Worm (Caenorhabditis elegans): ENCODE measurements around the gene srd-38.

DNA sequence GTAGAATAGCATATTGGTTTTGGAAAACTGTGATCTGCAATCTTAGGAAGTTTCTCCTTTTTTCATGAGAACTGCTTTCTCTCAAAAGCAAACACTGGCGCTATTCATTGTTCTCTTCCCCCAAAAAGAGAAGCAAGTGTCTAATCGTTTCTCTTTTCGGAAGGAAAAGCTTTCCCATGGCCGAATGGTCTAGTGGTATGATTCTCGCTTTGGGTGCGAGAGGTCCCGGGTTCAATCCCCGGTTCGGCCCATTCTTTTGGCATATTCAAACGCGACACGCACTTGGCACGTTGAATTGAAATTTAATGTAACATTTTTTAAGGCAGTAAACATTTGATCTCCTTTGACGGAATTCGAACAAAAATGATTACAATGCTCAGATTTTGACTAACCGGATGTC is 16.2 kb downstream of the srd-38 start:
- TF ChIP-seq tra-4 (tag; optimal IDR thresholded peaks at IDR 0.05), result no peak
- TF ChIP-seq scrt-1 (GFP tag; IDR thresholded peaks at IDR 0.05), result no peak
- no peak for TF ChIP-seq ama-1 (optimal IDR thresholded peaks at IDR 0.05)
- 0 out of 2 replicates have a peak, but pooled peaks have one; percentile 21 for TF ChIP-seq pes-1 (GFP tag; IDR thresholded peaks at IDR 0.05)
- TF ChIP-seq ceh-36 (tag; optimal IDR thresholded peaks at IDR 0.05), result no peak
- no peak for TF ChIP-seq tbx-11 (GFP tag; IDR thresholded peaks at IDR 0.05)
- no peak for TF ChIP-seq B0310.2 (tag; optimal IDR thresholded peaks at IDR 0.05)
- no peak for TF ChIP-seq flt-1 (GFP tag; IDR thresholded peaks at IDR 0.05)
- no peak for TF ChIP-seq ceh-13 (GFP tag; optimal IDR thresholded peaks at IDR 0.05)
- no peak for TF ChIP-seq hnd-1 (tag; optimal IDR thresholded peaks at IDR 0.05)
- TF ChIP-seq hmbx-1 (tag; optimal IDR thresholded peaks at IDR 0.05), result no peak
- TF ChIP-seq F13C5.2 (tag; optimal IDR thresholded peaks at IDR 0.05), result no peak

All from whole organism, early embryonic.